Fruit fly (Drosophila melanogaster): Measurements from ENCODE around the gene Hira.

Gene Hira

DNA sequence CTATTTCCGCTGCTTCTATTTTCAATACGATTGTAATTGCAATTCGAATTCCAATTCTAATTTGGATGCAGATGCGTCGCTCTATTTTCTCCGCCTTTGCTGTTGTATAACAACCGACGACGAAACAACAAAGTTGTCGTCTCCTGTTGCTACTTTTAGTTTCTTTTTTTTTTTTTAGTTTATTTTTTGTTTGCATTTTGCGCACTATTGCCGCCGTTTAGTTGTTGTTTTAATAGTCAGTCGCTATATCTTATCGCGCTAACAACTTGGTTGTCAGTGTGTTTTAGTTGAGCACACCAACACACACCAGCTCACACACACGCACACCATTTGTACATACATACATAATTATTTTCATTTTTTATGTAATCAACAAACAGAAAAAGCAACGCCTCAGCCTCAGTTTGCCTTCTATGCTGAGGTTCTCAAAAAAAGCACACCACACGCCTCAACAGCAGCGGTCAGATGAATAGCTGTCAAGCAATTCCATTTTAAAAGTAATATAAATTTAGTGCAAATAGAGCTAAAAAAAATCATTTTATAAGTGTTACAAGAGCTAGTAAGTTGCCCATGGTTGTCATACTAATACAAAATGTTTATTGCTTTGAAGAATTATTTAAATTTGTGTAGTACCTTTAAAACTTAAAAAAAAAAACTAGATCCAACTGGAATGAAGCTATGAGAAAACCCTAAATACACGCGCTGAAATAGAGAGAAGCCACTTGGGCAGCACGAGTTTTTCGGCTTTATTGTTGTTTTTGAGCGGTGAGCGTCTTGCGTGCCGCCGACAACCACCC, 20.4 kb upstream of the Hira start (continued):
- no peak for TF ChIP-seq lov (optimal IDR thresholded peaks at IDR 0.05)
- TF ChIP-seq lov (GFP tag; IDR thresholded peaks at IDR 0.05), result no peak
- TF ChIP-seq Six4 (GFP tag; optimal IDR thresholded peaks at IDR 0.05), result peak; percentile 13
- TF ChIP-seq CG10431 (GFP tag; optimal IDR thresholded peaks at IDR 0.05), result peak; percentile 46
- TF ChIP-seq Ptx1 (GFP tag; IDR thresholded peaks at IDR 0.05), result peak; percentile 77
- TF ChIP-seq seq (GFP tag; IDR thresholded peaks at IDR 0.05), result peak; percentile 57
- peak; percentile 58 for TF ChIP-seq CG12219 (GFP tag; optimal IDR thresholded peaks at IDR 0.05)
- peak; percentile 34 for TF ChIP-seq ems (GFP tag; optimal IDR thresholded peaks at IDR 0.05)
- TF ChIP-seq HLH54F (GFP tag; optimal IDR thresholded peaks at IDR 0.05), result peak; percentile 45
- peak; percentile 45 for TF ChIP-seq eyg (GFP tag; optimal IDR thresholded peaks at IDR 0.05)
- no peak for TF ChIP-seq lbe (GFP tag; optimal IDR thresholded peaks at IDR 0.05)
- TF ChIP-seq CG4730 (GFP tag; IDR thresholded peaks at IDR 0.05), result 0 out of 2 replicates have a peak, but pooled peaks have one; percentile 48
- peak; percentile 55 for TF ChIP-seq oc (tag; optimal IDR thresholded peaks at IDR 0.05)
- TF ChIP-seq CG31224 (GFP tag; IDR thresholded peaks at IDR 0.05), result peak; percentile 60
- TF ChIP-seq vvl (GFP tag; IDR thresholded peaks at IDR 0.05), result peak; percentile 69
- TF ChIP-seq CG10654 (GFP tag; optimal IDR thresholded peaks at IDR 0.05), result peak; percentile 32
- TF ChIP-seq CoRest (tag; optimal IDR thresholded peaks at IDR 0.05), result peak; percentile 83
- 0 out of 3 replicates have a peak, but pooled peaks have one; percentile 49 for TF ChIP-seq so (GFP tag; IDR thresholded peaks at IDR 0.05)
- peak; percentile 72 for TF ChIP-seq CG6689 (GFP tag; IDR thresholded peaks at IDR 0.05)
- peak; percentile 76 for TF ChIP-seq CG30403 (GFP tag; optimal IDR thresholded peaks at IDR 0.05)
- TF ChIP-seq Asciz (GFP tag; optimal IDR thresholded peaks at IDR 0.05), result peak; percentile 46
- no peak for TF ChIP-seq CG34224 (GFP tag; IDR thresholded peaks at IDR 0.05; ENCODE audit: partially characterized antibody)
- peak in 1 of 2 experiments; percentile 57 for TF ChIP-seq Eip74EF (GFP tag; optimal IDR thresholded peaks at IDR 0.05)
- peak; percentile 52 for TF ChIP-seq Chrac-16 (GFP tag; optimal IDR thresholded peaks at IDR 0.05)
- TF ChIP-seq nerfin-1 (tag; optimal IDR thresholded peaks at IDR 0.05), result peak; percentile 63
- peak; percentile 55 for TF ChIP-seq CG7987 (GFP tag; optimal IDR thresholded peaks at IDR 0.05)
- TF ChIP-seq Sox102F (GFP tag; optimal IDR thresholded peaks at IDR 0.05), result peak; percentile 75
- peak; percentile 79 for TF ChIP-seq CG17359 (tag; optimal IDR thresholded peaks at IDR 0.05)
- peak; percentile 65 for TF ChIP-seq CG10274 (GFP tag; optimal IDR thresholded peaks at IDR 0.05)
- no peak for TF ChIP-seq YL-1 (GFP tag; optimal IDR thresholded peaks at IDR 0.05)
- peak; percentile 48; the same call in 1 of the 2 replicates for TF ChIP-seq ap (GFP tag; IDR thresholded peaks at IDR 0.05)
- TF ChIP-seq gem (tag; optimal IDR thresholded peaks at IDR 0.05), result peak; percentile 94
- TF ChIP-seq CG13624 (GFP tag; optimal IDR thresholded peaks at IDR 0.05), result peak; percentile 58
- no peak for TF ChIP-seq CG12236 (GFP tag; optimal IDR thresholded peaks at IDR 0.05)
- 0 out of 3 replicates have a peak, but pooled peaks have one; percentile 12 for TF ChIP-seq C15 (GFP tag; IDR thresholded peaks at IDR 0.05)
- peak; percentile 60 for TF ChIP-seq CG14014 (GFP tag; IDR thresholded peaks at IDR 0.05)
- TF ChIP-seq CG8388 (GFP tag; optimal IDR thresholded peaks at IDR 0.05), result peak; percentile 73
- peak; percentile 63 for TF ChIP-seq sisA (GFP tag; IDR thresholded peaks at IDR 0.05)
- peak; percentile 85 for TF ChIP-seq dysf (GFP tag; IDR thresholded peaks at IDR 0.05)
- TF ChIP-seq mirr (GFP tag; optimal IDR thresholded peaks at IDR 0.05), result peak; percentile 52
- TF ChIP-seq ATbp (GFP tag; optimal IDR thresholded peaks at IDR 0.05), result peak; percentile 71
- peak; percentile 27 for TF ChIP-seq CG8944 (GFP tag; optimal IDR thresholded peaks at IDR 0.05)
- TF ChIP-seq Myb (GFP tag; optimal IDR thresholded peaks at IDR 0.05), result peak; percentile 33
- TF ChIP-seq E2f1 (GFP tag; IDR thresholded peaks at IDR 0.05), result peak; percentile 51
- peak; percentile 46 for TF ChIP-seq gsb-n (tag; optimal IDR thresholded peaks at IDR 0.05)
- peak; percentile 3 for TF ChIP-seq CG30431 (GFP tag; optimal IDR thresholded peaks at IDR 0.05)
- no peak for TF ChIP-seq toy (GFP tag; IDR thresholded peaks at IDR 0.05)
- TF ChIP-seq CG3838 (GFP tag; optimal IDR thresholded peaks at IDR 0.05), result peak; percentile 37
- TF ChIP-seq CG5180 (GFP tag; optimal IDR thresholded peaks at IDR 0.05), result peak; percentile 61
